Worm (Caenorhabditis elegans) whole organism, L1 larva: ENCODE results near the gene cyn-10.

Experiments
- C04F5.9 ChIP-seq: sonication (generic microtip); optimal IDR thresholded peaks from 2 replicates; lab custom pipeline; 2016; ENCODE audit warnings: missing genetic modification characterization, missing compliant biosample characterization
- C34B4.2 ChIP-seq: sonication (generic microtip); optimal IDR thresholded peaks from 2 replicates; lab custom pipeline; 2017; ENCODE audit warnings: mild to moderate bottlenecking, missing genetic modification characterization, missing compliant biosample characterization
- alr-1 ChIP-seq: fragments of 200-800 bp; sonication (Bioruptor generic); optimal IDR thresholded peaks from 2 replicates; lab custom pipeline; 2018; ENCODE audit warnings: borderline replicate concordance, mild to moderate bottlenecking, missing genetic modification characterization, missing compliant biosample characterization
- blmp-1 ChIP-seq: fragments of 150-350 bp; optimal IDR thresholded peaks from 2 replicates; lab custom pipeline; 2014; ENCODE audit warnings: missing biosample characterization, missing genetic modification characterization
- ceh-63 ChIP-seq: fragments of 200-800 bp; sonication (Bioruptor generic); optimal IDR thresholded peaks from 2 replicates; lab custom pipeline; 2018; ENCODE audit warnings: mild to moderate bottlenecking, missing genetic modification characterization, missing compliant biosample characterization
- ceh-8 ChIP-seq: fragments of 200-800 bp; sonication (Bioruptor generic); optimal IDR thresholded peaks from 2 replicates; lab custom pipeline; 2018; ENCODE audit warnings: mild to moderate bottlenecking, missing genetic modification characterization, moderate library complexity, missing compliant biosample characterization
- ceh-88 ChIP-seq: fragments of 200-800 bp; sonication (Bioruptor generic); IDR thresholded peaks from 2 replicates; pipeline ENCODE4 v1.3.6; 2022; ENCODE audit warnings: missing genetic modification characterization, missing compliant biosample characterization
- ets-5 ChIP-seq: fragments of 200-800 bp; sonication (Bioruptor generic); IDR thresholded peaks from 2 replicates; pipeline ENCODE4 v1.3.6; 2022; ENCODE audit warnings: missing genetic modification characterization, missing compliant biosample characterization
- fkh-10 ChIP-seq: sonication (generic microtip); optimal IDR thresholded peaks from 2 replicates; lab custom pipeline; 2017; ENCODE audit warnings: missing biosample characterization, missing genetic modification reagents, missing genetic modification characterization
- isw-1 ChIP-seq: fragments of 200-800 bp; sonication (Bioruptor generic); IDR thresholded peaks from 2 replicates; pipeline ENCODE4 v1.3.6; 2022; ENCODE audit warnings: missing genetic modification characterization, missing compliant biosample characterization
- lin-15B ChIP-seq: fragments of 150-350 bp; sonication (generic microtip); optimal IDR thresholded peaks from 3 replicates; lab custom pipeline; 2014; ENCODE audit warnings: missing biosample characterization, missing genetic modification characterization
- lin-35 ChIP-seq, 2 experiments: fragments of 150-350 bp; optimal IDR thresholded peaks; 2 replicates each; lab custom pipeline; 2014; ENCODE audit warnings: missing biosample characterization in 2 of 2, missing genetic modification characterization in 2 of 2, missing genetic modification reagents in 2 of 2
- lsy-2 ChIP-seq, 2 experiments: fragments of 150-350 bp; optimal IDR thresholded peaks; 2 replicates each; lab custom pipeline; 2014; ENCODE audit warnings: missing biosample characterization in 2 of 2, missing genetic modification characterization in 2 of 2
- mdl-1 ChIP-seq, 2 experiments: fragments of 150-350 bp; optimal IDR thresholded peaks; 2 replicates each; lab custom pipeline; 2014 to 2017; ENCODE audit warnings: missing biosample characterization in 2 of 2, missing genetic modification characterization in 2 of 2, inconsistent platforms in 1 of 2
- mep-1 ChIP-seq: fragments of 150-350 bp; optimal IDR thresholded peaks from 2 replicates; lab custom pipeline; 2014; ENCODE audit warnings: missing biosample characterization, missing genetic modification characterization
- nhr-19 ChIP-seq: fragments of 200-800 bp; sonication (Bioruptor generic); conservative IDR thresholded peaks from 2 replicates; pipeline ENCODE4 v1.3.6; 2022; ENCODE audit warnings: missing genetic modification characterization, missing compliant biosample characterization
- nhr-90 ChIP-seq: sonication (generic microtip); optimal IDR thresholded peaks from 2 replicates; lab custom pipeline; 2016; ENCODE audit warnings: mild to moderate bottlenecking, missing genetic modification characterization, missing compliant biosample characterization; ENCODE audit not compliant: poor library complexity
- rnt-1 ChIP-seq: sonication (generic microtip); optimal IDR thresholded peaks from 2 replicates; lab custom pipeline; 2016; ENCODE audit warnings: mild to moderate bottlenecking, missing genetic modification characterization, moderate library complexity, missing compliant biosample characterization
- snu-23 ChIP-seq: sonication (generic microtip); optimal IDR thresholded peaks from 2 replicates; lab custom pipeline; 2016; ENCODE audit warnings: missing genetic modification characterization, missing compliant biosample characterization
- sptf-1 ChIP-seq: fragments of 150-350 bp; optimal IDR thresholded peaks from 2 replicates; lab custom pipeline; 2014; ENCODE audit warnings: missing biosample characterization, missing genetic modification characterization
- sup-37 ChIP-seq: fragments of 200-800 bp; sonication (Bioruptor generic); optimal IDR thresholded peaks from 2 replicates; lab custom pipeline; 2018; ENCODE audit warnings: mild to moderate bottlenecking, missing genetic modification characterization, missing compliant biosample characterization
- tbx-2 ChIP-seq: sonication (generic microtip); optimal IDR thresholded peaks from 2 replicates; lab custom pipeline; 2016; ENCODE audit warnings: missing genetic modification characterization, missing compliant biosample characterization
- unc-30 ChIP-seq: sonication (generic microtip); optimal IDR thresholded peaks from 2 replicates; lab custom pipeline; 2017; ENCODE audit warnings: missing biosample characterization, missing genetic modification characterization
- unc-86 ChIP-seq: sonication (generic microtip); optimal IDR thresholded peaks from 2 replicates; lab custom pipeline; 2016; ENCODE audit warnings: missing genetic modification characterization, missing compliant biosample characterization
- unc-98 ChIP-seq: fragments of 200-800 bp; sonication (Bioruptor generic); IDR thresholded peaks from 2 replicates; pipeline ENCODE4 v1.3.6; 2022; ENCODE audit warnings: missing genetic modification characterization, missing compliant biosample characterization
- vab-15 ChIP-seq: sonication (generic microtip); optimal IDR thresholded peaks from 2 replicates; lab custom pipeline; 2017; ENCODE audit warnings: missing genotype, mild to moderate bottlenecking, missing genetic modification characterization, missing compliant biosample characterization
- zag-1 ChIP-seq: fragments of 150-350 bp; optimal IDR thresholded peaks from 2 replicates; lab custom pipeline; 2014; ENCODE audit warnings: missing biosample characterization, missing genetic modification characterization
- ztf-11 ChIP-seq, 2 experiments: sonication (generic microtip); optimal IDR thresholded peaks; 2 replicates each; lab custom pipeline; 2016 to 2017; ENCODE audit warnings: missing genetic modification characterization in 2 of 2, missing biosample characterization in 1 of 2, missing compliant biosample characterization in 1 of 2

Gene cyn-10

DNA sequence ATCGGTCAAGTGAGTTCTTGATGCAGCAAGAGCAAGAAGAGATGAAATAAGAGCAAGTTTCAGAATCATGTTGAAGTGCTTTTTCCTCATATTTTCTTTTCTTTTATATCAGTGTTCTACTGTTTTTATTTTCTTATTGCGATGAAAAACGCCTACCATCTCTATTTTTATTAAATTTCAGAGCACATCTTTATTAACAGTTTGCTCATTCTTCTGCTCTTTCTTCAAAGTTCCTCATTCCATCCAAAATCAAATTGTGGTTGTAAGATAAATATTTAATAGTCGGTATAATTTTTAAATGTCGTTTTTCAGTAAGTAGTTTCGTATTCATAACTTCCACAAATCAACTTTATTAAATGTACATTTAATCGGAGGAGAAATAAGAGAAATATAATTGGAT is 40.7 kb downstream of the cyn-10 start, which contains the start of gene C44B7.5:
C44B7.5 (minus strand) TSS at position 101 of the 400 bp plus-strand sequence.
- TF ChIP-seq isw-1 (no peak), unc-98 (GFP tag; lab: Robert Waterston, UW) (no peak), lin-35 (GFP tag; optimal IDR thresholded peaks at IDR 0.05; lab: Kevin White, UChicago) (no peak), lsy-2 (tag; optimal IDR thresholded peaks at IDR 0.05; lab: Kevin White, UChicago) (no peak), sptf-1 (tag; lab: Kevin White, UChicago) (no peak), blmp-1 (tag; lab: Kevin White, UChicago) (no peak), ceh-8 (GFP tag; lab: Kevin White, UChicago) (no peak), mdl-1 (tag; optimal IDR thresholded peaks at IDR 0.05; lab: Kevin White, UChicago) (no peak), nhr-90 (tag; lab: Kevin White, UChicago) (no peak), lin-15B (tag; lab: Kevin White, UChicago) (no peak), unc-86 (no peak)
- TF ChIP-seq, all 84 proteins: peak for 0

- TF ChIP-seq zag-1 (tag; lab: Kevin White, UChicago) = no peak
- peak; percentile 24 for TF ChIP-seq rnt-1 (tag; lab: Kevin White, UChicago)
These were observed 42.4 kb downstream of the cyn-10 start, which contains the start of gene clhm-1 for ce11 chrII:6870803-6871202. Gene clhm-1, minus strand, starts transcription at chrII:6871009.

- TF ChIP-seq C34B4.2 (no peak), ceh-88 (GFP tag; lab: Robert Waterston, UW) (no peak), tbx-2 (tag; lab: Kevin White, UChicago) (no peak), nhr-19 (no peak), C04F5.9 (tag; lab: Kevin White, UChicago) (no peak), ceh-63 (GFP tag; lab: Kevin White, UChicago) (no peak), unc-30 (no peak), ztf-11 (tag; optimal IDR thresholded peaks at IDR 0.05; lab: Kevin White, UChicago) (no peak), isw-1 (no peak), mep-1 (tag; lab: Kevin White, UChicago) (no peak), nhr-90 (tag; lab: Kevin White, UChicago) (no peak), fkh-10 (GFP tag; lab: Kevin White, UChicago) (no peak), sptf-1 (tag; lab: Kevin White, UChicago) (no peak), alr-1 (tag; lab: Kevin White, UChicago) (no peak), vab-15 (tag; lab: Kevin White, UChicago) (no peak), ets-5 (GFP tag; lab: Robert Waterston, UW) (no peak), snu-23 (no peak), sup-37 (no peak)
These were observed 49.5 kb downstream of the cyn-10 start, which contains the start of gene aff-1 for ce11 chrII:6863652-6864051. Gene aff-1, minus strand, starts transcription at chrII:6863752.
